Worm (Caenorhabditis elegans) whole organism, dauer: Measurements from ENCODE around the gene irld-44.

Source experiments
- unc-62 ChIP-seq: sonication (generic microtip); optimal IDR thresholded peaks from 2 replicates; lab custom pipeline; 2017; ENCODE audit warnings: missing biosample characterization, missing genetic modification reagents, missing genetic modification characterization

irld-44 gene

DNA sequence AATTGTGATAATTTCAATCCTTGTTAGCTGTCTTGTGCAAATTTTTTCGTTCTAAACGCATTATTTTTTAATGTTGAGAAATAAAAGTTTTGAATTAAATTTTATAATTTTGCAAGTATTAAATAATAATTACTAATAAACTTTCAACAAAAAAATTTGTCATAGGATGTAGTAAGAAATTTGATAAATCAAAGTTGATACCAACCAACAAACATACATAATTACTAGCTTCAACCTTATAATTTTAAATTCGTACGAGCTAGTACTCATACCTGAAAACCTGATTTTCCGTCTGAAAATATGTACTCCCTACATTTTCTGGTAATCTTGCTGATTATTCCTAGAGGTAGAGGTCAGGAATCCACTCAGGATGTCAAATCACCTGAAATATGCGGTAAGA, at the start of gene irld-44:
irld-44 (plus strand) TSS at position 301 of the 400 bp plus-strand sequence.
- TF ChIP-seq unc-62 (GFP tag; lab: Kevin White, UChicago) = no peak

DNA sequence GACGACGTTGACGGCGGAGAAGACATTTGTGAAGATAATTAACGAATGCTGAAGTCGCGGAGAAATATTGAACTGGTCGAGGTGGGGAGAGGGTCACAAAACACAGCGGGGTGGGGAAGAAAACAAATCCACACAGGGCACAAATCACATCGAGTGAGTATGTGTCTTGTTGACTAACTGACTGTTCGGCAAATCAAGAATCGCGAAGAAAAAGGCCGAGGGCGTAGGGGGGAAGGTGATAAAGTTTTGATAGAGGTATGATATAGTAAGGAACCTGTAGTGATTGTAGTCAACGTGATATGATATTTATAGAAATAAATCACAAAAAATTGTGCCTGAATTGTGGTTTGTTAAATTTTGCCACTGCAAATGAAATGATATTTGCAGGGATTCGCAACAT, 43.4 kb upstream of the irld-44 start, which contains the start of gene nhr-178:
nhr-178 (minus strand) TSS at position 164 of the 400 bp plus-strand sequence.
- no peak for TF ChIP-seq unc-62 (GFP tag; lab: Kevin White, UChicago)

DNA sequence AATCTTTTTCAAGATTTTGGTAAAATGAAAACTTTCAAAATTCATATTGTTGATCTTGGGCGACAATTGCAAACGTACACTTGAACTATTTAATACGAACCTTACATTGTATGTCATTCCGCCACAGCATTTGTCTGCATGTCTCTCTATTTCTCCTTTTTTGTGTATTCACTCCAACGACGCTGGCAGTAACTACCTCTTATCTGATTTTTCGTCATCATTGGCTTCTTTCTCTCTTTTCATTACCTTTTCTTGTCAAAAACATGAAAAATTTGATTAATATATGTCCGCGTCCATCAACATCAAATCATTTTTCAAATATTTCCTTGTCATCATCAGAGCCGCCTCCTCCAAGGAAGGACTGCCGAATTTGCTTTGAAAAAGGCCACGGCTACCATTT, 41.0 kb upstream of the irld-44 start, which contains the start of gene nhr-177:
nhr-177 (plus strand) TSS at position 167 of the 400 bp plus-strand sequence.
- no peak for TF ChIP-seq unc-62 (GFP tag; lab: Kevin White, UChicago)

DNA sequence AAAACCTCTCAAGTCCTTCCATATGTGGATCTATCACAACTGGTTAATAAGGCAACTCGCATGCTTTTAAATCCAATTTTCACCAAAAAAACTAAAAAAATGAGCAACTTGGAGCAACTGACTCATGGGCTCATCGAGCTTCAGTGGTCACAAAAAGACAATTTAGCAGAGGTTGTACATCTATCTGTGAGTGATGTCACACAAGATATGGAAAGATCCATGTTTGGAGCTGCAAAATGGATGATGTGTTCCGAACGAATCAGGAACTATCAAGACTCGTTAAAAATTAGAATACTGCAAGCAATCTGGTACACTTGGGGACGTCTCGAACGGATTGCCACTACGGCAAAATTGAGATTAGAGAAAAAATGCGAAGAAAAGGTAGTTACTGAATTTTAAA, 39.6 kb upstream of the irld-44 start:
- no peak for TF ChIP-seq unc-62 (GFP tag; lab: Kevin White, UChicago)

DNA sequence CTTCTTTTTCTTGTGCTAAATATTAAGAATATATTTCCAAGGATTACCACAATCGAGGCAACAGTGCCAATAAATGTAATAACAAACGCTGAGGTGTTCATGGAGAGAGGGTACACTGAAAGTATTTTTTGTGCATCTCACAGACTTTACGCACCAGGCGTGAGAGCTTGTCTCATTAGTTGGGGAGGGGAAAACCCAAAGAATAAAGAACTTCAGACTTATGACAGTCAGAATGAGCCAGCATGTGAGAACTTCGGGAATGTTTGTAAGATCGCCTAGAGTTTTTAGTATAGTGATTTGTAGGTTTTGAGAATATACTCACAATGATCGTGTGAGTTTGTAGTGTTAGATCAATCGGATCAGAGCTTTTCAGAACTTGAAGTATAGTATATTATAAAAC, 36.4 kb upstream of the irld-44 start, which contains the start of gene srbc-41:
srbc-41 (minus strand) TSS at position 101 of the 400 bp plus-strand sequence.
- TF ChIP-seq unc-62 (GFP tag; lab: Kevin White, UChicago) = no peak

DNA sequence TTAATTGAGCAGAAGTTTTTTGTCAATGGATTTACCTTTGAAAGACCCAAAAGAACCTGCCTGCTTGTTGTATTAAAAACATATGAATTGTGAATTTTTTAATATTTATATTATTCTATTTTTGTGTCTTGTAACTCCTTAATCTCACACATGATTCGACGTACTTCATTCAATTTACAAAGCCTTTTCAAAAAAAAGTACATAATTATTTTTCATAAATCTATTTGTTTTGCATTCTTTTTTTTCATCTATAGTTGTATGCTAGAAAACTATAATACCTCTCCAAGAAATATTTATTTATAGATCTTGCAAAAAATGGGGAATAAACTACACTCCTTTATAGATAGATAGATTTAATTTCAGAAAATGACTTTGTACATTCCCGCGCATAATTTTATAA, 32.4 kb upstream of the irld-44 start, which contains the start of gene nhr-179:
nhr-179 (minus strand) TSS at position 101 of the 400 bp plus-strand sequence.
- no peak for TF ChIP-seq unc-62 (GFP tag; lab: Kevin White, UChicago)

DNA sequence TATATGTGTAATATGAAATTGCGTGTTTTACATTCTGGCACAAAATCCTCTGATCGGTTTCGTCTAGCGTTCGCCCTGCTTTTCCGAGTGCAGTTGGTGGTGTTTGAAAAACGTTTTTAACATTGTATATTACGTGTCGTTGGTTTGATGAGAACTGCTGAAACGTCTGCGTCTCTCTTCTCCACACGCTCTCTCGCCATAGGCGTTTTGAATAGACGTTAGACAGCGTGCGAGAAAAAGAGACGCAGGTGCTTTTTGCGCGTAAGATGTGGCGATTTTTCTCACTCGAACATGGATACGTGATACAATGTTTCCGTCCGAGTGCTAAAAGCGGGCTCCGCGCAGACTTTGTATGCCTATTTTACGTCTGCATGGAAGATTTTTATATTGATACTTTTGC, 30.6 kb upstream of the irld-44 start:
- no peak for TF ChIP-seq unc-62 (GFP tag; lab: Kevin White, UChicago)

DNA sequence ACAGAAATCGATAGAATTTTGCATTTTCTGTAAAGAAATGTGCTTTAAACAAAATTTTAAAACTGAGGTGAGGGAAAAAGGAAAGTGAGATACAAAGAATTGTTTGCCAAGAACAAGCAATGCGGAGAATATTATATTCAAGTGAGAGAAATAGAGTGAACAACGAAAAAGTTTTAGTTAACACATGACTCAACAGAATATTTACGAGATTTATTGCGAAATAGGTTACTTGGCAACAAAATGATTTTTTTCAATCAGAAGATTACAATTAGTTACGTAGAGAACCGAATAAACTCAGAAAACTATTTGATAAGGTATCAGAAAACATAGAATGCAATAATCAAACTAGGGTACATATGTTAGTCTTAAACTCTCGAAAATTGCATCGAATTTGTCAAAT, 29.7 kb upstream of the irld-44 start, which contains the start of gene nhr-117:
nhr-117 (minus strand) TSS at position 27 of the 400 bp plus-strand sequence.
- TF ChIP-seq unc-62 (GFP tag; lab: Kevin White, UChicago) = no peak

DNA sequence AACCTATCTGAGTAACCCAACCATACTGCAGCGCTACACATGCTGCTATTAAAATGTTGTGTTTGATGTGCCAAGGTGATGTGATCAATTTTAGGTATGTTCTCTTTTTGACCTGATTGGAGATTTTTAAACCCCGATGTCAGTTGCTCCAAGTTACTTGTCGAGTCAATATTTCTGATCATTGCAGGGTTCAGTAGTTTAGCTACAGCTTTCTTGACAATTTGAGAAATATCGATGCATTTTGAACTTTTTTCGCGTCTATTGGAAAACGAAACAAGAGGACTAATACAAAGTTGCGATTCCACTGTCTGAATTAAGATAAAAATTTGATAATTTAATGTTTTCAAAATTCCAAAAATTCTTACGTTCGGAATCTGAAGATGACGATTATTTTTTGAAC, 27.7 kb upstream of the irld-44 start:
- no peak for TF ChIP-seq unc-62 (GFP tag; lab: Kevin White, UChicago)

DNA sequence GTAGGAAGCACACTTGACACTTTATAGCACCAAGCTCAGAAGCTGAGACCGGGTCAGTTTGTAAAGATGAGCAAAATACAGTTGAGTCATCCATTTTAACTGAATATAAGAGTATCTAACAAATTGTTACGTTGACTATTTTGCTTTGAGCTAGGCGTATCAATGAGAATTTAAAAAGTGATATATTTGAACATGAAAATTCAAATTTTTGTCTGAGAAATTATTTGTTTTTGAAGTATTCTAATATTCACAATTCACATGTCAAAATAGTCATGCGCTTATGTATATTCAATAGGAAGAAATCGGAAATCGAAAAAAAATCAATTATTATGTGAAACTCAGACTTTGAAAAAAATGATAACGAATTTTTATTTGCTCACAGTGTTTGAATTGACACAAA, 26.8 kb upstream of the irld-44 start, which contains the start of gene nhr-110:
nhr-110 (minus strand) TSS at position 101 of the 400 bp plus-strand sequence.
- TF ChIP-seq unc-62 (GFP tag; lab: Kevin White, UChicago) = no peak

DNA sequence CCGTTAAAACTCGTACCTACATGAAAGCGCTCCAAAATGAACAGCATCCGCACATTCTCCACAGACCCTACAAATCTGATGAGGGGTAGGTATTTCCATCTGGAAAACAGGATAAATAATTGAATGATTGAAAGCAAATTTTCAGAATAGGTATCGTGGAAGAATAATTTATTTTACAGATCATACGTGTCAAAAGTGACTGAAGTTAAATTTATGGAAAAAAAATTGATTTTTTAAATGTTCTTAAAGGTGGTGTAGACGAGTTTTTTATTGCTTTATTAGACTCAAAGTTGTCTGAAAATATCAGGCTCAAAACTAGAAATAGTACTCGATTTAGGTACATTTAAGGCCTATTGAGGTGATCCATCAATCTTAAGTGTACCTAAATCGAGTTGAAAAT, 24.4 kb upstream of the irld-44 start, which contains the start of gene nhr-237:
nhr-237 (minus strand) TSS at position 101 of the 400 bp plus-strand sequence.
- no peak for TF ChIP-seq unc-62 (GFP tag; lab: Kevin White, UChicago)

DNA sequence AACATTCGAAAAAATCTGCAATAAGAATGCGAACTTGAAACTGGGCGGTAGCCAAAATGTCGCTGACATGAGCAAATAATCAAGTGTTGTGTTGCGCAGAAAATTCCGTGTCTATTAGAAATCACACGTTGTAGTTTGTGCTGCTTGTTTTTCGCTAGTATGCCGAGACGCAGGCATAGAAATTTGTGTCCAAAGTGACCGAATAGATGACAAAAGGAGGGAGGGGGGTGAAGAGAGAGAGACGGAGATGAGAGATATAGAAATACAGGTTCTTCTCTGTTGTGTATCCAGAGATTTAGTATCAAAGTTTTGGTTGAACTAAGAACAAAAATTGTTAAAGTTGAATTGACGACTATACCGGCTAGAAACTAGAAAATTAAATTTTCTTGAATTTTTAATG, 23.9 kb upstream of the irld-44 start:
- no peak for TF ChIP-seq unc-62 (GFP tag; lab: Kevin White, UChicago)

DNA sequence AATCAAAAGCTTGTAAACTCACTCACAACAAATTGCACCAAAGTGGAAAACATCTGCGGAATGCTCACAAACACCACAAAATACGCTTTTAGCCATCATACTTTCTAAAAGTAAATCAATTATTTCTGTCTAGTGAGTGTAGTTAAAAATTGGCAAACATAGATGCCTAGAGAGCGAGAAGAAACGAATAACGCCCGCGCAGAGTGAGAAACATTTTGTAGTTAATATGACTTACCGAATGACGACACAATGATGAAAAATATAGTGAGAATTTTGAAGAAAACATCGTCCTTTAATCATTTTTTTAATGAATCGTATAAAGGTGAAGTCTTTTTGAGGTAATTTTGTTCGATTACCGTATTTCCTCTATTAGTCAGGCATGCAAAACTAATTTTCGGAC, 21.8 kb upstream of the irld-44 start, which contains the start of gene nhr-238:
nhr-238 (minus strand) TSS at position 104 of the 400 bp plus-strand sequence.
- TF ChIP-seq unc-62 (GFP tag; lab: Kevin White, UChicago) = no peak

DNA sequence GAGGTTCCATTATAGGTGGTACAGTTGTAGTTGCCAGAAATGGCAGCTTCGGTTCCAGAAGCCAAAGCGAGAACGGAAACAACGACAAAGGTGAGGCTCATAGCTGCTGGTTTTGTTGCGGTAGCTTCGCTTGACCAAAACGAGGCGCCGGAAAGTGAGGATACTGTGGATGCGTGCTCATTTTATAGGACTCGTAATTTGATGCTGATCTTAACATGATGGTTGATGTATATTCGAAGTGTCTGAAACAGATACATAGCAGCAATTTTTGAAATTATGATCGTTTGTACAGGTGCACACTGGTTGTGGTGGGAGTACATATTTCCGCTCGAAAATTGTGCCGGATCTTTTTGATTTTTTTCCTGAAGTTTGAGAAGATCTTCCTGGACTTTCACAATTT, 20.0 kb upstream of the irld-44 start, which contains the start of gene Y46H3D.8:
Y46H3D.8 (minus strand) TSS at position 101 of the 400 bp plus-strand sequence.
- TF ChIP-seq unc-62 (GFP tag; lab: Kevin White, UChicago) = no peak

DNA sequence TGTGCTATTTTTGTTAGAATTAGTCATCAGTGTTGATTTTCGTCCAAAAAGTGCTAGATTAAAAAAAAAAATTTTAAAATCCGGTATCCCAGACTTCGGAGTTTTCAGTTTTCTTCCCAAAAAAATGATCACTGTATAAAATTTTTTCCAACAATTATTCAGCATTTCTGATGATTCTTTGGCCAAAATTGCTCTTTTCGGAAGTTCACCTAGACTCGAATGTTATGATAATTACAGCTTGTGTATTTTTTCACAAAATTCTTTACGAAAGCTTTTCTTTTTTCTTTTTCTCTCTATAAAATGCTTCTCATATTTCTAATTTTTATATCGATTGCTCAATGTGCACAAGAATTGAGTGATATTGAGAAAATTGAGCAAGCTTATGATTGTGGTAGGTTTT, 19.4 kb upstream of the irld-44 start, which contains the start of gene irld-17:
irld-17 (plus strand) TSS at position 301 of the 400 bp plus-strand sequence.
- no peak for TF ChIP-seq unc-62 (GFP tag; lab: Kevin White, UChicago)

DNA sequence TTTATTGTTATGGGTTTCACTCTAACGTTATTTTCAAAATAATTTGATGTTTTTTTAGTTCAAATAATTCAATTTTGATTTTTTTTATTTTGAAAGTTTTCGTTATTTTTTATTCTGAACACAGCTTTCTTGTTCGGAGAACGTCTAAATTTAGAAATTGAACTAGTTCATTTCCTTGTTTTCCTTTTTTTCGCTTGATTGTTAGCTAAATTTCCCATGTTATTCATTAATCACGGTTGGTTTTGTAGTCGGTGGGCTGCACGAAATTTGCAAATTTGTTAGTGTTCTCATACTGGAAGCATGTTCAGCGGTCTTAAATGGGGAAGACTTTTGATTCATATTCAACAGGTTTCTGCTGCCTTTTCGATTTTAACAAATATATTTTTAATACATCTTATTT, 15.3 kb upstream of the irld-44 start, which contains the start of gene str-222:
str-222 (plus strand) TSS at position 301 of the 400 bp plus-strand sequence.
- TF ChIP-seq unc-62 (GFP tag; lab: Kevin White, UChicago) = no peak

DNA sequence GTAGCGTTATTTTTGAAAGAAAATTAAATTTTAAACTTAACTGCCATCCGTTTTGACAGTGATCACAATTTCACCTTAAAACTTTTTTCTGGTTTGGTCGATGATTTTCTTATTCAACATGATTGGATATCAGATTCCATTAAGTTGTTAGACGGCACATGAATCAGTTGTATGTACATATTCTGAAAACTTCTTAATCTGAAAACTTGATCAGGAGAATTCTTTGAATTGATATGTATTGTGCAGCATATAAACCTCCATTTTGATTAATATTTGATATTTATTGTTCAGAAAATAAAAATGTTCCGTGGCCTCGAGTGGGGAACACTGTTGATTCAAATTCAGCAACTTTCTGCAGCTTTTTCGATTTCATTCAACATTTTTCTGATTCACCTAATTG, 11.1 kb upstream of the irld-44 start, which contains the start of gene str-221:
str-221 (plus strand) TSS at position 301 of the 400 bp plus-strand sequence.
- TF ChIP-seq unc-62 (GFP tag; lab: Kevin White, UChicago) = no peak
